Fruit fly (Drosophila melanogaster) whole organism, embryonic: ENCODE measurements around the gene PAPLA1.

Experiments
- B-H1 ChIP-seq: fragments of 200-800 bp; sonication (Bioruptor generic); IDR thresholded peaks from 3 replicates; pipeline ENCODE4 v1.3.6; 2022; ENCODE audit warnings: missing biosample characterization, missing genetic modification characterization
- BEAF-32 ChIP-seq: fragments of 200-800 bp; sonication (Bioruptor generic); optimal IDR thresholded peaks from 3 replicates; lab custom pipeline; 2017; ENCODE audit warnings: missing biosample characterization, missing genetic modification characterization, mild to moderate bottlenecking, moderate library complexity, missing genetic modification reagents
- CG10654 ChIP-seq: fragments of 200-800 bp; sonication (Bioruptor generic); optimal IDR thresholded peaks from 2 replicates; lab custom pipeline; 2016; ENCODE audit warnings: missing biosample characterization, missing genetic modification characterization
- CG11695 ChIP-seq: fragments of 200-800 bp; sonication (Bioruptor generic); IDR thresholded peaks from 3 replicates; pipeline ENCODE4 v1.3.6; 2022; ENCODE audit warnings: missing biosample characterization, missing genetic modification characterization
- CG14667 ChIP-seq: fragments of 200-800 bp; sonication (Bioruptor generic); IDR thresholded peaks from 2 replicates; pipeline ENCODE4 v1.3.6; 2022; ENCODE audit warnings: missing biosample characterization, missing genetic modification characterization
- CG14965 ChIP-seq: fragments of 200-800 bp; sonication (Bioruptor generic); optimal IDR thresholded peaks from 2 replicates; lab custom pipeline; 2016; ENCODE audit warnings: missing biosample characterization, missing genetic modification characterization, borderline replicate concordance
- CG15269 ChIP-seq: fragments of 200-800 bp; sonication (Bioruptor generic); optimal IDR thresholded peaks from 2 replicates; lab custom pipeline; 2018; ENCODE audit warnings: missing biosample characterization, mild to moderate bottlenecking, missing genetic modification characterization, moderate library complexity
- CG16813 ChIP-seq: fragments of 200-800 bp; sonication (Bioruptor generic); IDR thresholded peaks from 3 replicates; pipeline ENCODE4 v1.3.6; 2022; ENCODE audit warnings: missing biosample characterization, missing genetic modification characterization; ENCODE audit not compliant: partially characterized antibody
- CG18476 ChIP-seq: fragments of 200-800 bp; sonication (Bioruptor generic); optimal IDR thresholded peaks from 2 replicates; lab custom pipeline; 2016; ENCODE audit warnings: missing biosample characterization, mild to moderate bottlenecking, missing genetic modification characterization
- CG30403 ChIP-seq: fragments of 200-800 bp; sonication (Bioruptor generic); optimal IDR thresholded peaks from 3 replicates; lab custom pipeline; 2016; ENCODE audit warnings: missing biosample characterization, missing genetic modification characterization
- CG30431 ChIP-seq: fragments of 200-800 bp; sonication (Bioruptor generic); optimal IDR thresholded peaks from 2 replicates; lab custom pipeline; 2017; ENCODE audit warnings: missing biosample characterization, missing genetic modification characterization
- CG3281 ChIP-seq: fragments of 200-800 bp; sonication (Bioruptor generic); optimal IDR thresholded peaks from 3 replicates; lab custom pipeline; 2017; ENCODE audit warnings: missing biosample characterization, mild to moderate bottlenecking, missing genetic modification characterization
- CG3726 ChIP-seq: fragments of 200-800 bp; sonication (Bioruptor generic); IDR thresholded peaks from 3 replicates; pipeline ENCODE4, ENCODE4 v1.3.6; 2022; ENCODE audit warnings: missing biosample characterization, missing genetic modification characterization
- CG7357 ChIP-seq: fragments of 200-800 bp; sonication (Bioruptor generic); IDR thresholded peaks from 3 replicates; pipeline ENCODE4 v1.3.6; 2022; ENCODE audit warnings: missing biosample characterization, missing genetic modification characterization
- CG8089 ChIP-seq: fragments of 200-800 bp; sonication (Bioruptor generic); optimal IDR thresholded peaks from 3 replicates; lab custom pipeline; 2016; ENCODE audit warnings: missing biosample characterization, missing genetic modification characterization
- CG8388 ChIP-seq: fragments of 200-800 bp; sonication (Bioruptor generic); optimal IDR thresholded peaks from 2 replicates; lab custom pipeline; 2019; ENCODE audit warnings: missing biosample characterization, mild to moderate bottlenecking, missing genetic modification characterization, moderate library complexity
- CG9797 ChIP-seq: fragments of 200-800 bp; sonication (Bioruptor generic); optimal IDR thresholded peaks from 3 replicates; lab custom pipeline; 2018; ENCODE audit warnings: missing biosample characterization, mild to moderate bottlenecking, missing genetic modification characterization
- CG9817 ChIP-seq: fragments of 200-800 bp; sonication (Bioruptor generic); optimal IDR thresholded peaks from 2 replicates; lab custom pipeline; 2018; ENCODE audit warnings: missing biosample characterization, mild to moderate bottlenecking, missing genetic modification characterization, moderate library complexity
- Dfd ChIP-seq, 2 experiments: fragments of >200 bp; optimal IDR thresholded peaks; 2 replicates each; lab custom pipeline; 2017; ENCODE audit warnings: missing biosample characterization in 2 of 2, missing genetic modification characterization in 2 of 2
- Dip3 ChIP-seq: fragments of 200-800 bp; sonication (Bioruptor generic); optimal IDR thresholded peaks from 3 replicates; lab custom pipeline; 2016; ENCODE audit warnings: missing biosample characterization, missing genetic modification characterization
- Doc3 ChIP-seq: fragments of 200-800 bp; sonication (Bioruptor generic); IDR thresholded peaks from 3 replicates; pipeline ENCODE4 v1.3.6; 2022; ENCODE audit warnings: missing biosample characterization, missing genetic modification characterization; ENCODE audit not compliant: partially characterized antibody
- Hr51 ChIP-seq, 2 experiments: fragments of 200-800 bp; sonication (Bioruptor generic); optimal IDR thresholded peaks; 2 replicates in 1 of 2; 3 replicates in 1 of 2; lab custom pipeline; 2016 to 2018; ENCODE audit warnings: missing biosample characterization in 2 of 2, missing genetic modification characterization in 2 of 2, mild to moderate bottlenecking in 1 of 2, moderate library complexity in 1 of 2
- Lhr ChIP-seq: fragments of 200-800 bp; sonication (Bioruptor generic); optimal IDR thresholded peaks from 3 replicates; lab custom pipeline; 2017; ENCODE audit warnings: mild to moderate bottlenecking, missing biosample characterization, missing genetic modification reagents, missing genetic modification characterization
- MBD-R2 ChIP-seq: fragments of 200-800 bp; sonication (Bioruptor generic); IDR thresholded peaks from 2 replicates; pipeline ENCODE4 v1.3.6; 2022; ENCODE audit warnings: missing biosample characterization, missing genetic modification characterization
- MESR4 ChIP-seq: fragments of 200-800 bp; sonication (Bioruptor generic); optimal IDR thresholded peaks from 2 replicates; lab custom pipeline; 2018; ENCODE audit warnings: missing biosample characterization, mild to moderate bottlenecking, missing genetic modification characterization, moderate library complexity
- Med ChIP-seq: fragments of 200-800 bp; sonication (Bioruptor generic); peaks from one replicate; lab custom pipeline; 2016; ENCODE audit warnings: missing biosample characterization, missing genetic modification characterization, mild to moderate bottlenecking, inconsistent platforms, moderate library complexity
- NfI ChIP-seq: fragments of 200-800 bp; sonication (Bioruptor generic); optimal IDR thresholded peaks from 3 replicates; lab custom pipeline; 2018; ENCODE audit warnings: missing biosample characterization, mild to moderate bottlenecking, missing genetic modification characterization, moderate library complexity
- Oaz ChIP-seq: fragments of 200-800 bp; sonication (Bioruptor generic); IDR thresholded peaks from 2 replicates; pipeline ENCODE4 v1.3.6; 2022; ENCODE audit warnings: missing biosample characterization, missing genetic modification characterization
- Sox100B ChIP-seq: fragments of 200-800 bp; sonication (Bioruptor generic); optimal IDR thresholded peaks from 3 replicates; lab custom pipeline; 2018; ENCODE audit warnings: missing biosample characterization, mild to moderate bottlenecking, missing genetic modification characterization
- Stat92E ChIP-seq, 3 experiments: fragments of >200 bp in 2 of 3; fragments of 200-800 bp in 1 of 3; sonication (Bioruptor generic) in 1 of 3; optimal IDR thresholded peaks; 2 replicates each; lab custom pipeline; 2017 to 2019; ENCODE audit warnings: missing biosample characterization in 3 of 3, missing genetic modification characterization in 3 of 3, mild to moderate bottlenecking in 1 of 3, moderate library complexity in 1 of 3
- aop ChIP-seq: fragments of 200-800 bp; sonication (Bioruptor generic); IDR thresholded peaks from 2 replicates; pipeline ENCODE4 v1.3.6; 2022; ENCODE audit warnings: missing biosample characterization, missing genetic modification characterization
- cg ChIP-seq: fragments of 200-800 bp; sonication (Bioruptor generic); optimal IDR thresholded peaks from 3 replicates; lab custom pipeline; 2019; ENCODE audit warnings: missing biosample characterization, mild to moderate bottlenecking, missing genetic modification characterization, moderate library complexity
- corto ChIP-seq: fragments of 200-800 bp; sonication (Bioruptor generic); optimal IDR thresholded peaks from 2 replicates; lab custom pipeline; 2016; ENCODE audit warnings: missing biosample characterization, mild to moderate bottlenecking, missing genetic modification characterization, moderate library complexity
- crol ChIP-seq: fragments of 200-800 bp; sonication (Bioruptor generic); IDR thresholded peaks from 2 replicates; pipeline ENCODE4 v1.3.6; 2022; ENCODE audit warnings: missing biosample characterization, missing genetic modification characterization
- da ChIP-seq: fragments of 200-800 bp; sonication (Bioruptor generic); optimal IDR thresholded peaks from 2 replicates; lab custom pipeline; 2016; ENCODE audit warnings: missing biosample characterization, missing genetic modification characterization
- emc ChIP-seq: fragments of 200-800 bp; sonication (Bioruptor generic); optimal IDR thresholded peaks from 2 replicates; lab custom pipeline; 2016; ENCODE audit warnings: missing biosample characterization, missing genetic modification characterization
- en ChIP-seq: fragments of 200-800 bp; sonication (Bioruptor generic); optimal IDR thresholded peaks from 2 replicates; lab custom pipeline; 2016; ENCODE audit warnings: missing biosample characterization, missing genetic modification characterization
- ewg ChIP-seq: fragments of 200-800 bp; sonication (Bioruptor generic); optimal IDR thresholded peaks from 3 replicates; lab custom pipeline; 2017; ENCODE audit warnings: mild to moderate bottlenecking, missing biosample characterization, missing genetic modification reagents, missing genetic modification characterization
- gcm ChIP-seq: fragments of 200-800 bp; sonication (Bioruptor generic); optimal IDR thresholded peaks from 2 replicates; lab custom pipeline; 2019; ENCODE audit warnings: missing biosample characterization, mild to moderate bottlenecking, missing genetic modification characterization, moderate library complexity
- gfzf ChIP-seq: fragments of 200-800 bp; sonication (Bioruptor generic); optimal IDR thresholded peaks from 2 replicates; lab custom pipeline; 2016; ENCODE audit warnings: missing biosample characterization, mild to moderate bottlenecking, missing genetic modification characterization, moderate library complexity
- ind ChIP-seq: fragments of 200-800 bp; sonication (Bioruptor generic); optimal IDR thresholded peaks from 3 replicates; lab custom pipeline; 2016; ENCODE audit warnings: missing biosample characterization, missing genetic modification characterization
- luna ChIP-seq: fragments of 200-800 bp; sonication (Bioruptor generic); optimal IDR thresholded peaks from 2 replicates; lab custom pipeline; 2016; ENCODE audit warnings: missing biosample characterization, missing genetic modification characterization
- mirr ChIP-seq: fragments of 200-800 bp; sonication (Bioruptor generic); optimal IDR thresholded peaks from 3 replicates; lab custom pipeline; 2018; ENCODE audit warnings: missing biosample characterization, mild to moderate bottlenecking, missing genetic modification characterization
- org-1 ChIP-seq: fragments of 200-800 bp; sonication (Bioruptor generic); optimal IDR thresholded peaks from 2 replicates; lab custom pipeline; 2017; ENCODE audit warnings: missing biosample characterization, missing genetic modification characterization
- otp ChIP-seq: fragments of 200-800 bp; sonication (Bioruptor generic); IDR thresholded peaks from 3 replicates; pipeline ENCODE4, ENCODE4 v1.3.6; 2022; ENCODE audit warnings: missing biosample characterization, missing genetic modification characterization
- pan ChIP-seq, 4 experiments: fragments of >200 bp in 3 of 4; fragments of 200-800 bp in 1 of 4; sonication (Bioruptor generic) in 1 of 4; optimal IDR thresholded peaks in 3 of 4; IDR thresholded peaks in 1 of 4; 2 replicates each; pipeline versions ENCODE4 v1.3.6 to Lab custom; 2017 to 2022; ENCODE audit warnings: missing biosample characterization in 2 of 4, missing genetic modification characterization in 2 of 4, mixed read lengths in 1 of 4
- ranshi ChIP-seq: fragments of 200-800 bp; sonication (Bioruptor generic); IDR thresholded peaks from 2 replicates; pipeline ENCODE4 v1.3.6; 2022; ENCODE audit warnings: missing biosample characterization, missing genetic modification characterization
- sd ChIP-seq: fragments of 200-800 bp; sonication (Bioruptor generic); optimal IDR thresholded peaks from 3 replicates; lab custom pipeline; 2018; ENCODE audit warnings: missing biosample characterization, mild to moderate bottlenecking, missing genetic modification characterization, moderate library complexity
- stwl ChIP-seq: fragments of 200-800 bp; sonication (Bioruptor generic); optimal IDR thresholded peaks from 3 replicates; lab custom pipeline; 2018; ENCODE audit warnings: missing biosample characterization, mild to moderate bottlenecking, missing genetic modification characterization, moderate library complexity

PAPLA1 gene

dm6 chr2L:8159498-8159897 lies at the start of gene PAPLA1, which contains the start of gene Rbsn-5 (continued):
- TF ChIP-seq Lhr (GFP tag; lab: Kevin White, UChicago), result peak; percentile 75
- TF ChIP-seq crol (GFP tag; lab: Robert Waterston, UW), result peak; percentile 33; the same call in 1 of the 2 replicates
- TF ChIP-seq aop, result peak; percentile 68; the same call in 1 of the 2 replicates
- peak; percentile 93 for TF ChIP-seq NfI (GFP tag; lab: Kevin White, UChicago)
- TF ChIP-seq CG3726, result peak; percentile 88
- TF ChIP-seq CG8089 (GFP tag; lab: Kevin White, UChicago), result peak; percentile 93
- peak; percentile 91 for TF ChIP-seq mirr (GFP tag; lab: Kevin White, UChicago)
- peak; percentile 86 for TF ChIP-seq org-1
- peak; percentile 94 for TF ChIP-seq CG10654 (GFP tag; lab: Kevin White, UChicago)
- peak; percentile 86 for TF ChIP-seq da (GFP tag; lab: Kevin White, UChicago)
- peak; percentile 83 for TF ChIP-seq corto
- peak; percentile 93 for TF ChIP-seq CG3281 (GFP tag; lab: Kevin White, UChicago)
- TF ChIP-seq CG9797 (GFP tag; lab: Kevin White, UChicago), result peak; percentile 31
- TF ChIP-seq Dip3 (GFP tag; lab: Kevin White, UChicago), result peak; percentile 97
- peak; percentile 85 for TF ChIP-seq CG14667
- no peak for TF ChIP-seq cg
- TF ChIP-seq CG16813, result no peak
- peak; percentile 92 for TF ChIP-seq Hr51 (GFP tag; optimal IDR thresholded peaks at IDR 0.05; lab: Kevin White, UChicago)
- peak; percentile 97 for TF ChIP-seq ind
- TF ChIP-seq luna (GFP tag; lab: Kevin White, UChicago), result peak; percentile 94
- peak; percentile 40 for TF ChIP-seq gfzf (GFP tag; lab: Kevin White, UChicago)
- peak; percentile 84 for TF ChIP-seq gcm
- TF ChIP-seq CG18476 (GFP tag; lab: Kevin White, UChicago), result peak; percentile 91
- no peak for TF ChIP-seq Dfd (GFP tag; optimal IDR thresholded peaks at IDR 0.05; lab: Kevin White, UChicago)
- peak; percentile 59 for TF ChIP-seq MESR4 (GFP tag; lab: Kevin White, UChicago)
- peak; percentile 42 for TF ChIP-seq BEAF-32 (GFP tag; lab: Kevin White, UChicago)
- peak; percentile 83 for TF ChIP-seq Sox100B (GFP tag; lab: Kevin White, UChicago)
- TF ChIP-seq ewg (GFP tag; lab: Kevin White, UChicago), result peak; percentile 91
- TF ChIP-seq CG7357 (GFP tag; lab: Robert Waterston, UW), result peak; percentile 84
- peak; percentile 93 for TF ChIP-seq emc
- no peak for TF ChIP-seq pan (optimal IDR thresholded peaks at IDR 0.05; lab: Kevin White, UChicago)
- peak in 1 of 2 experiments; percentile 95 for TF ChIP-seq pan (GFP tag; optimal IDR thresholded peaks at IDR 0.05 in 1 of 2, IDR thresholded peaks at IDR 0.05 in 1 of 2)
- TF ChIP-seq CG8388 (GFP tag; lab: Kevin White, UChicago), result peak; percentile 90
- peak; percentile 93 for TF ChIP-seq CG15269 (tag; lab: Kevin White, UChicago)
- peak; percentile 35 for TF ChIP-seq CG14965 (GFP tag; lab: Kevin White, UChicago)
- TF ChIP-seq MBD-R2, result peak; percentile 97
- TF ChIP-seq CG30403 (GFP tag; lab: Kevin White, UChicago), result peak; percentile 97
- TF ChIP-seq CG30431 (GFP tag; lab: Kevin White, UChicago), result peak; percentile 87
- TF ChIP-seq en (GFP tag; lab: Kevin White, UChicago), result peak; percentile 80
- TF ChIP-seq sd, result peak; percentile 86
- TF ChIP-seq otp (GFP tag; lab: Robert Waterston, UW), result peak; percentile 88
- no peak for TF ChIP-seq Doc3 (GFP tag; lab: Robert Waterston, UW)
- TF ChIP-seq CG11695 (GFP tag; lab: Robert Waterston, UW), result peak; percentile 87
- TF ChIP-seq Stat92E (GFP tag; optimal IDR thresholded peaks at IDR 0.05; lab: Kevin White, UChicago), result no peak
- peak; percentile 93 for TF ChIP-seq ranshi (GFP tag; lab: Robert Waterston, UW)
- peak; percentile 95 for TF ChIP-seq CG9817 (tag; lab: Kevin White, UChicago)
- TF ChIP-seq Med (GFP tag; lab: Kevin White, UChicago), result peak; percentile 99
- TF ChIP-seq B-H1 (GFP tag; lab: Robert Waterston, UW), result peak; percentile 90
- TF ChIP-seq Oaz, result peak; percentile 81
- peak; percentile 65 for TF ChIP-seq stwl (tag; lab: Kevin White, UChicago)
